Fruit fly (Drosophila melanogaster) whole organism, wandering third instar larva: Measurements from ENCODE around the gene Cyp4g15.

Experiments
- Abd-B ChIP-seq: fragments of >200 bp; optimal IDR thresholded peaks from 2 replicates; lab custom pipeline; 2017; ENCODE audit warnings: missing biosample characterization, missing genetic modification characterization
- CG32264 ChIP-seq: fragments of 200-800 bp; sonication (Bioruptor generic); optimal IDR thresholded peaks from 2 replicates; lab custom pipeline; 2016; ENCODE audit warnings: missing biosample characterization, missing genetic modification characterization
- CG9705 ChIP-seq: fragments of 200-800 bp; sonication (Bioruptor generic); optimal IDR thresholded peaks from 2 replicates; lab custom pipeline; 2018; ENCODE audit warnings: missing biosample characterization, mild to moderate bottlenecking, missing genetic modification characterization
- CrebA ChIP-seq: fragments of 200-800 bp; sonication (Bioruptor generic); optimal IDR thresholded peaks from 2 replicates; lab custom pipeline; 2016; ENCODE audit warnings: missing biosample characterization, mild to moderate bottlenecking, missing genetic modification characterization, borderline replicate concordance
- Dfd ChIP-seq: fragments of >200 bp; optimal IDR thresholded peaks from 2 replicates; lab custom pipeline; 2017; ENCODE audit warnings: missing biosample characterization, missing genetic modification characterization
- Dif ChIP-seq: fragments of 200-275, 200-300 bp; sonication (Bioruptor generic); optimal IDR thresholded peaks from 2 replicates; lab custom pipeline; 2018; ENCODE audit warnings: missing biosample characterization, missing genetic modification characterization; ENCODE audit not compliant: partially characterized antibody
- GATAd ChIP-seq: sonication (Bioruptor generic); optimal IDR thresholded peaks from 2 replicates; lab custom pipeline; 2016; ENCODE audit warnings: missing biosample characterization, missing genetic modification characterization
- HLH106 ChIP-seq: fragments of 200-800 bp; optimal IDR thresholded peaks from 3 replicates; lab custom pipeline; 2019; ENCODE audit warnings: missing biosample characterization, mild to moderate bottlenecking, missing genetic modification characterization, moderate library complexity
- Hnf4 ChIP-seq: fragments of 200-800 bp; sonication (Bioruptor generic); optimal IDR thresholded peaks from 2 replicates; lab custom pipeline; 2016; ENCODE audit warnings: missing biosample characterization, mild to moderate bottlenecking, missing genetic modification characterization
- Hr78 ChIP-seq: fragments of >200 bp; optimal IDR thresholded peaks from 2 replicates; lab custom pipeline; 2017; ENCODE audit warnings: missing biosample characterization, missing genetic modification characterization
- Hr83 ChIP-seq: fragments of 200-300 bp; sonication (Bioruptor generic); optimal IDR thresholded peaks from 2 replicates; lab custom pipeline; 2016; ENCODE audit warnings: missing biosample characterization, mild to moderate bottlenecking, missing genetic modification characterization, moderate library complexity; ENCODE audit not compliant: poor library complexity, severe bottlenecking
- Jra ChIP-seq: sonication (Bioruptor generic); optimal IDR thresholded peaks from 2 replicates; lab custom pipeline; 2016; ENCODE audit warnings: missing biosample characterization, missing genetic modification characterization
- Mio ChIP-seq: sonication (Bioruptor generic); optimal IDR thresholded peaks from 2 replicates; lab custom pipeline; 2016; ENCODE audit warnings: missing biosample characterization, missing genetic modification characterization
- Myc ChIP-seq: fragments of >200 bp; optimal IDR thresholded peaks from 2 replicates; lab custom pipeline; 2017
- N ChIP-seq: fragments of >200 bp; optimal IDR thresholded peaks from 2 replicates; lab custom pipeline; 2018; ENCODE audit warnings: missing biosample characterization, missing external identifiers, missing genetic modification characterization
- OdsH ChIP-seq: fragments of 200-800 bp; sonication (Bioruptor generic); optimal IDR thresholded peaks from 2 replicates; lab custom pipeline; 2016; ENCODE audit warnings: missing biosample characterization, mild to moderate bottlenecking, missing genetic modification characterization
- Rel ChIP-seq, 2 experiments: fragments of 200-800 bp; sonication (Bioruptor generic) in 1 of 2; optimal IDR thresholded peaks; 2 replicates in 1 of 2; 3 replicates in 1 of 2; lab custom pipeline; 2016 to 2019; ENCODE audit warnings: mild to moderate bottlenecking in 2 of 2, missing biosample characterization in 2 of 2, missing genetic modification characterization in 2 of 2, moderate library complexity in 1 of 2
- Sp1 ChIP-seq: fragments of 200-800 bp; sonication (Bioruptor generic); optimal IDR thresholded peaks from 3 replicates; lab custom pipeline; 2019; ENCODE audit warnings: missing biosample characterization, mild to moderate bottlenecking, missing genetic modification characterization, moderate library complexity
- Vsx2 ChIP-seq: fragments of 200-300, 225-300 bp; sonication (Bioruptor generic); optimal IDR thresholded peaks from 2 replicates; lab custom pipeline; 2018; ENCODE audit warnings: missing biosample characterization, missing genetic modification characterization; ENCODE audit not compliant: partially characterized antibody
- br ChIP-seq: fragments of 200-800 bp; sonication (Bioruptor generic); optimal IDR thresholded peaks from 2 replicates; lab custom pipeline; 2016; ENCODE audit warnings: missing biosample characterization, missing genetic modification characterization
- brk ChIP-seq: fragments of 200-800 bp; sonication (Bioruptor generic); optimal IDR thresholded peaks from 2 replicates; lab custom pipeline; 2016; ENCODE audit warnings: missing biosample characterization, mild to moderate bottlenecking, missing genetic modification characterization
- dl ChIP-seq, 2 experiments: fragments of 175-275, 200-275 bp in 1 of 2; fragments of 200-275 bp in 1 of 2; sonication (Bioruptor generic); optimal IDR thresholded peaks; lab custom pipeline; 2018; ENCODE audit warnings: mild to moderate bottlenecking in 2 of 2, missing biosample characterization in 2 of 2, missing genetic modification characterization in 2 of 2, moderate library complexity in 2 of 2; ENCODE audit not compliant: partially characterized antibody in 2 of 2, insufficient read depth in 1 of 2
- dmrt93B ChIP-seq: fragments of 200-800 bp; sonication (Bioruptor generic); optimal IDR thresholded peaks from 2 replicates; lab custom pipeline; 2018; ENCODE audit warnings: missing biosample characterization, mild to moderate bottlenecking, missing genetic modification characterization
- dsf ChIP-seq: sonication (Bioruptor generic); optimal IDR thresholded peaks from 2 replicates; lab custom pipeline; 2016; ENCODE audit warnings: missing biosample characterization, missing genetic modification characterization, borderline replicate concordance
- ey ChIP-seq: fragments of 200-800 bp; sonication (Bioruptor generic); optimal IDR thresholded peaks from 2 replicates; lab custom pipeline; 2016; ENCODE audit warnings: missing biosample characterization, missing genetic modification characterization
- foxo ChIP-seq, 2 experiments: fragments of 200-800 bp; sonication (Bioruptor generic); optimal IDR thresholded peaks; 2 replicates in 1 of 2; 3 replicates in 1 of 2; lab custom pipeline; 2016 to 2017; ENCODE audit warnings: missing biosample characterization in 2 of 2, missing genetic modification characterization in 2 of 2
- fru ChIP-seq: fragments of 200-800 bp; sonication (Bioruptor generic); optimal IDR thresholded peaks from 3 replicates; lab custom pipeline; 2016; ENCODE audit warnings: missing biosample characterization, mild to moderate bottlenecking, missing genetic modification characterization
- h ChIP-seq: fragments of 200-800 bp; sonication (Bioruptor generic); optimal IDR thresholded peaks from 3 replicates; lab custom pipeline; 2016; ENCODE audit warnings: missing biosample characterization, mild to moderate bottlenecking, missing genetic modification characterization
- jim ChIP-seq: fragments of 175-275, 200-325 bp; sonication (Bioruptor generic); optimal IDR thresholded peaks from 2 replicates; lab custom pipeline; 2016; ENCODE audit warnings: missing biosample characterization, mild to moderate bottlenecking, missing genetic modification characterization
- lola ChIP-seq: fragments of >200 bp; optimal IDR thresholded peaks from 2 replicates; lab custom pipeline; 2017; ENCODE audit warnings: missing biosample characterization, missing genetic modification characterization
- pan ChIP-seq: fragments of >200 bp; optimal IDR thresholded peaks from 2 replicates; lab custom pipeline; 2017
- psq ChIP-seq: fragments of 200-800 bp; sonication (Bioruptor generic); optimal IDR thresholded peaks from 3 replicates; lab custom pipeline; 2017; ENCODE audit warnings: missing biosample characterization, mild to moderate bottlenecking, missing genetic modification characterization, moderate library complexity
- rgr ChIP-seq: fragments of 200-800 bp; sonication (Bioruptor generic); optimal IDR thresholded peaks from 3 replicates; lab custom pipeline; 2016; ENCODE audit warnings: missing biosample characterization, mild to moderate bottlenecking, missing genetic modification characterization
- sage ChIP-seq: fragments of 200-800 bp; sonication (Bioruptor generic); optimal IDR thresholded peaks from 2 replicates; lab custom pipeline; 2016; ENCODE audit warnings: missing biosample characterization, mild to moderate bottlenecking, missing genetic modification characterization
- sv ChIP-seq: fragments of 200-800 bp; sonication (Bioruptor generic); optimal IDR thresholded peaks from 3 replicates; lab custom pipeline; 2016; ENCODE audit warnings: missing biosample characterization, missing genetic modification characterization
- tai ChIP-seq: sonication (Bioruptor generic); optimal IDR thresholded peaks from 2 replicates; lab custom pipeline; 2016; ENCODE audit warnings: missing biosample characterization, missing genetic modification characterization
- usp ChIP-seq: fragments of >200 bp; optimal IDR thresholded peaks from 2 replicates; lab custom pipeline; 2017; ENCODE audit warnings: missing biosample characterization, missing genetic modification characterization
- woc ChIP-seq: sonication (Bioruptor generic); optimal IDR thresholded peaks from 2 replicates; lab custom pipeline; 2016; ENCODE audit warnings: missing biosample characterization, mild to moderate bottlenecking, missing genetic modification characterization

Cyp4g15 gene

DNA sequence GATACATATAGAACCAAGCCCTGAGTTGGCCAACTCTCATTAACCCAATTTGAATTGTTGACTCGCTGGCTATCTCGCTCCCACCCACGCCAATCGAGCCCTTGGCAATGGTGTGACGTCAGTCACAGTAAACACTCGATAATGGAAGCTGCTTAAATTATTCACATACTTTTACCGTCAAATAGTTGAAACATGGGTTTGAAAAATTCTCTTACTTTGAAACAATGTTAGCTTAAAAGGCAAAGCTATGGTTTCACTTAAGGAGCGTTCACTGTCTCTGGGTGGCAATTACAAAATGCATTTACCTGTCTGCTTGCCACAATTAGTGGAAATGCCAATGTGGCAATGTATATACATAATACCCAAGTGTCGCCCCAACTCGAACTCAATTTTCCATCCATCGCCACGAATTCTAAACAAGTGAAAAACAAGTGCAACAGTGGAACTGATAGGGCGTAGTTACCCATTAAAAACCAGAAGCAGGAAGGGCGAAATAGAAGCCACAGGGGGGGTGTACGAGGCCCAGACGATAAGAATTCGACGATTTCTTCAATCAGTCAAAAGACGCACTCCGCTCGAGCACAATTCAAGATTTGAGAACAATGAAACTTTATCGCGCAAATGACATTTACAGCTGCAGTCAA is 27.3 kb upstream of the Cyp4g15 start:
- no peak for TF ChIP-seq Vsx2 (GFP tag; lab: Kevin White, UChicago)
- no peak for TF ChIP-seq Dfd (GFP tag; lab: Kevin White, UChicago)
- no peak for TF ChIP-seq Rel (GFP tag; optimal IDR thresholded peaks at IDR 0.05; lab: Kevin White, UChicago)
- TF ChIP-seq Rel (tag; optimal IDR thresholded peaks at IDR 0.05; lab: Kevin White, UChicago) = peak; percentile 71
- TF ChIP-seq Mio (GFP tag; lab: Kevin White, UChicago) = peak; percentile 30
- TF ChIP-seq CrebA (GFP tag; lab: Kevin White, UChicago) = no peak
- TF ChIP-seq tai = peak; percentile 68
- TF ChIP-seq HLH106 (tag; lab: Kevin White, UChicago) = peak; percentile 88
- TF ChIP-seq Dif (GFP tag; lab: Kevin White, UChicago) = no peak
- no peak for TF ChIP-seq dl (GFP tag; optimal IDR thresholded peaks at IDR 0.05; lab: Kevin White, UChicago; ENCODE audit: insufficient read depth in 1 of 2, partially characterized antibody in 2 of 2)
- peak; percentile 24 for TF ChIP-seq sage
- TF ChIP-seq rgr (GFP tag; lab: Kevin White, UChicago) = peak; percentile 75
- TF ChIP-seq GATAd = no peak
- TF ChIP-seq Hnf4 (GFP tag; lab: Kevin White, UChicago) = peak; percentile 79
- TF ChIP-seq OdsH (GFP tag; lab: Kevin White, UChicago) = peak; percentile 68
- TF ChIP-seq woc (GFP tag; lab: Kevin White, UChicago) = peak; percentile 59
- TF ChIP-seq dmrt93B (GFP tag; lab: Kevin White, UChicago) = peak; percentile 76
- TF ChIP-seq h (GFP tag; lab: Kevin White, UChicago) = peak; percentile 88
- peak; percentile 70 for TF ChIP-seq psq (GFP tag; lab: Kevin White, UChicago)
- TF ChIP-seq br (GFP tag; lab: Kevin White, UChicago) = peak; percentile 87
- no peak for TF ChIP-seq jim (GFP tag; lab: Kevin White, UChicago)
- peak; percentile 34 for TF ChIP-seq brk (GFP tag; lab: Kevin White, UChicago)
- TF ChIP-seq Sp1 = peak; percentile 87
- peak; percentile 78 for TF ChIP-seq CG9705
- no peak for TF ChIP-seq usp (GFP tag; lab: Kevin White, UChicago)
- TF ChIP-seq ey (GFP tag; lab: Kevin White, UChicago) = peak; percentile 88
- TF ChIP-seq Hr83 (GFP tag; lab: Kevin White, UChicago) = no peak
- no peak for TF ChIP-seq Myc (lab: Kevin White, UChicago)
- TF ChIP-seq Hr78 = no peak
- TF ChIP-seq Jra (GFP tag; lab: Kevin White, UChicago) = no peak
- peak; percentile 88 for TF ChIP-seq fru
- TF ChIP-seq N = no peak
- TF ChIP-seq CG32264 (GFP tag; lab: Kevin White, UChicago) = peak; percentile 63
- TF ChIP-seq Abd-B (GFP tag; lab: Kevin White, UChicago) = no peak
- TF ChIP-seq pan (lab: Kevin White, UChicago) = no peak
- peak in 1 of 2 experiments; percentile 85 for TF ChIP-seq foxo (GFP tag; optimal IDR thresholded peaks at IDR 0.05; lab: Kevin White, UChicago)
- TF ChIP-seq dsf (GFP tag; lab: Kevin White, UChicago) = no peak
- TF ChIP-seq lola (GFP tag; lab: Kevin White, UChicago) = no peak
- TF ChIP-seq sv = peak; percentile 36
- TF ChIP-seq, all 38 proteins: peak for 21

DNA sequence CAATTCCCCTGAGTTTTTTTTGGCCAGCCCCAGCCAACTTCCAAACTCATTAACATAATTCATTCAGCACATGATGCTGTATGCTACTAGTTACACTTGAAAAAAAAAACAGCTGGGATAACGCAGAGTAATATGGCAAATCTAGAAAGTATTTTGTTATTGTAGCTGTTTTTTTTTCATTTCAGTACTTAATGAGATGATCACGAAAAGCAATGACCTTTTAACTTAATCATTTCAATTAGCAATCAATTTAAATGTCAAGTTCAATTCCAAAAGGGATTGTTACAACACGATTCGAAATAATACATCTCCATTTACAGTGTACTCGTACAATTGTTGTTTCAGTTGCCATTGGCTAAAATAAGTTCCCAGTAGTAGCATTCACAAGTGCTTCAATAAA is 26.5 kb upstream of the Cyp4g15 start:
- no peak for TF ChIP-seq woc (GFP tag; lab: Kevin White, UChicago)
- no peak for TF ChIP-seq pan (lab: Kevin White, UChicago)
- no peak for TF ChIP-seq GATAd
- TF ChIP-seq sv = no peak
- TF ChIP-seq Vsx2 (GFP tag; lab: Kevin White, UChicago) = no peak
- TF ChIP-seq psq (GFP tag; lab: Kevin White, UChicago) = no peak
- no peak for TF ChIP-seq Mio (GFP tag; lab: Kevin White, UChicago)
- no peak for TF ChIP-seq h (GFP tag; lab: Kevin White, UChicago)
- no peak for TF ChIP-seq CG9705
- TF ChIP-seq ey (GFP tag; lab: Kevin White, UChicago) = no peak
- no peak for TF ChIP-seq Dfd (GFP tag; lab: Kevin White, UChicago)
- no peak for TF ChIP-seq Myc (lab: Kevin White, UChicago)
